Fruit fly (Drosophila melanogaster) whole organism, embryonic: Measurements from ENCODE around the gene CG31817.

ENCODE experiments used
- Antp ChIP-seq: fragments of 200-800 bp; sonication (Bioruptor generic); optimal IDR thresholded peaks from 3 replicates; lab custom pipeline; 2016; ENCODE audit warnings: missing biosample characterization, missing genetic modification characterization
- Asciz ChIP-seq: fragments of 200-800 bp; sonication (Bioruptor generic); optimal IDR thresholded peaks from 2 replicates; lab custom pipeline; 2017; ENCODE audit warnings: missing biosample characterization, mild to moderate bottlenecking, missing genetic modification characterization, missing genetic modification reagents
- BtbVII ChIP-seq: fragments of 200-800 bp; sonication (Bioruptor generic); optimal IDR thresholded peaks from 3 replicates; lab custom pipeline; 2017; ENCODE audit warnings: missing biosample characterization, mild to moderate bottlenecking, missing genetic modification characterization
- CG11247 ChIP-seq: fragments of 200-800 bp; sonication (Bioruptor generic); IDR thresholded peaks from 2 replicates; pipeline ENCODE4 v1.3.6; 2022; ENCODE audit warnings: missing biosample characterization, missing genetic modification characterization
- CG15011 ChIP-seq: fragments of 200-800 bp; sonication (Bioruptor generic); optimal IDR thresholded peaks from 3 replicates; lab custom pipeline; 2018; ENCODE audit warnings: missing biosample characterization, mild to moderate bottlenecking, missing genetic modification characterization
- CG16815 ChIP-seq: fragments of 200-800 bp; sonication (Bioruptor generic); optimal IDR thresholded peaks from 3 replicates; lab custom pipeline; 2017; ENCODE audit warnings: missing biosample characterization, mild to moderate bottlenecking, missing genetic modification characterization
- CG17328 ChIP-seq: fragments of 200-800 bp; sonication (Bioruptor generic); IDR thresholded peaks from 2 replicates; pipeline ENCODE4 v1.3.6; 2022; ENCODE audit warnings: missing biosample characterization, missing genetic modification characterization
- CG17361 ChIP-seq: fragments of 200-800 bp; sonication (Bioruptor generic); IDR thresholded peaks from 3 replicates; pipeline ENCODE4 v1.3.6; 2022; ENCODE audit warnings: missing biosample characterization, missing genetic modification characterization
- CG18476 ChIP-seq: fragments of 200-800 bp; sonication (Bioruptor generic); optimal IDR thresholded peaks from 2 replicates; lab custom pipeline; 2016; ENCODE audit warnings: missing biosample characterization, mild to moderate bottlenecking, missing genetic modification characterization
- CG18599 ChIP-seq: fragments of 200-800 bp; sonication (Bioruptor generic); optimal IDR thresholded peaks from 3 replicates; lab custom pipeline; 2017; ENCODE audit warnings: missing biosample characterization, missing genetic modification characterization, mild to moderate bottlenecking, moderate library complexity, missing genetic modification reagents
- CG18764 ChIP-seq: fragments of 200-800 bp; sonication (Bioruptor generic); optimal IDR thresholded peaks from 3 replicates; lab custom pipeline; 2016; ENCODE audit warnings: missing biosample characterization, missing genetic modification characterization
- CG2678 ChIP-seq: fragments of 200-800 bp; sonication (Bioruptor generic); optimal IDR thresholded peaks from 3 replicates; lab custom pipeline; 2019; ENCODE audit warnings: missing biosample characterization, mild to moderate bottlenecking, missing genetic modification characterization, moderate library complexity
- CG4854 ChIP-seq: fragments of 200-800 bp; sonication (Bioruptor generic); optimal IDR thresholded peaks from 2 replicates; lab custom pipeline; 2016; ENCODE audit warnings: missing biosample characterization, missing genetic modification characterization, inconsistent platforms
- CG6254 ChIP-seq: fragments of 200-800 bp; sonication (Bioruptor generic); optimal IDR thresholded peaks from 3 replicates; lab custom pipeline; 2017; ENCODE audit warnings: mild to moderate bottlenecking, missing biosample characterization, missing genetic modification reagents, missing genetic modification characterization
- CG7372 ChIP-seq: fragments of 200-800 bp; sonication (Bioruptor generic); IDR thresholded peaks from 2 replicates; pipeline ENCODE4 v1.3.6; 2022; ENCODE audit warnings: missing biosample characterization, missing genetic modification characterization
- CG9817 ChIP-seq: fragments of 200-800 bp; sonication (Bioruptor generic); optimal IDR thresholded peaks from 2 replicates; lab custom pipeline; 2018; ENCODE audit warnings: missing biosample characterization, mild to moderate bottlenecking, missing genetic modification characterization, moderate library complexity
- CHES-1-like ChIP-seq: fragments of 200-800 bp; sonication (Bioruptor generic); optimal IDR thresholded peaks from 2 replicates; lab custom pipeline; 2016; ENCODE audit warnings: missing biosample characterization, missing genetic modification characterization
- Camta ChIP-seq: fragments of 200-800 bp; sonication (Bioruptor generic); optimal IDR thresholded peaks from 2 replicates; lab custom pipeline; 2016; ENCODE audit warnings: missing biosample characterization, missing genetic modification characterization
- Dp ChIP-seq: fragments of 200-800 bp; sonication (Bioruptor generic); optimal IDR thresholded peaks from 2 replicates; lab custom pipeline; 2018; ENCODE audit warnings: missing biosample characterization, mild to moderate bottlenecking, missing genetic modification characterization, moderate library complexity
- Drgx ChIP-seq: fragments of 200-800 bp; sonication (Bioruptor generic); IDR thresholded peaks from 2 replicates; pipeline ENCODE4 v1.3.6; 2022; ENCODE audit warnings: missing biosample characterization, missing genetic modification characterization
- E2f1 ChIP-seq: fragments of 200-800 bp; sonication (Bioruptor generic); IDR thresholded peaks from 2 replicates; pipeline ENCODE4 v1.3.6; 2022; ENCODE audit warnings: missing biosample characterization, missing genetic modification characterization
- H2.0 ChIP-seq: fragments of 200-800 bp; sonication (Bioruptor generic); IDR thresholded peaks from 2 replicates; pipeline ENCODE4 v1.3.6; 2022; ENCODE audit warnings: missing biosample characterization, missing genetic modification characterization
- MBD-R2 ChIP-seq: fragments of 200-800 bp; sonication (Bioruptor generic); IDR thresholded peaks from 2 replicates; pipeline ENCODE4 v1.3.6; 2022; ENCODE audit warnings: missing biosample characterization, missing genetic modification characterization
- NC2β ChIP-seq: fragments of 200-800 bp; sonication (Bioruptor generic); optimal IDR thresholded peaks from 2 replicates; lab custom pipeline; 2016; ENCODE audit warnings: missing biosample characterization, missing genetic modification characterization
- Ptx1 ChIP-seq: fragments of 200-800 bp; sonication (Bioruptor generic); IDR thresholded peaks from 2 replicates; pipeline ENCODE4 v1.3.6; 2022; ENCODE audit warnings: missing biosample characterization, missing genetic modification characterization
- Scr ChIP-seq: fragments of 200-800 bp; sonication (Bioruptor generic); IDR thresholded peaks from 2 replicates; pipeline ENCODE4 v1.3.6; 2022; ENCODE audit warnings: missing biosample characterization, missing genetic modification characterization; ENCODE audit not compliant: partially characterized antibody
- Spps ChIP-seq: fragments of 200-800 bp; sonication (Bioruptor generic); optimal IDR thresholded peaks from 2 replicates; lab custom pipeline; 2018; ENCODE audit warnings: missing biosample characterization, mild to moderate bottlenecking, missing genetic modification characterization
- Xbp1 ChIP-seq: fragments of 200-800 bp; sonication (Bioruptor generic); optimal IDR thresholded peaks from 3 replicates; lab custom pipeline; 2016; ENCODE audit warnings: missing biosample characterization, mild to moderate bottlenecking, missing genetic modification characterization
- ab ChIP-seq: fragments of 200-800 bp; sonication (Bioruptor generic); optimal IDR thresholded peaks from 2 replicates; lab custom pipeline; 2016; ENCODE audit warnings: missing biosample characterization, missing genetic modification characterization
- abd-A ChIP-seq: fragments of 200-800 bp; sonication (Bioruptor generic); optimal IDR thresholded peaks from 3 replicates; lab custom pipeline; 2019; ENCODE audit warnings: missing biosample characterization, mild to moderate bottlenecking, missing genetic modification characterization, moderate library complexity
- bbx ChIP-seq: fragments of 200-800 bp; sonication (Bioruptor generic); IDR thresholded peaks from 2 replicates; pipeline ENCODE4 v1.3.6; 2022; ENCODE audit warnings: missing biosample characterization, missing genetic modification characterization; ENCODE audit not compliant: partially characterized antibody
- dimm ChIP-seq: fragments of 200-800 bp; sonication (Bioruptor generic); IDR thresholded peaks from 2 replicates; pipeline ENCODE4 v1.3.6; 2022; ENCODE audit warnings: missing biosample characterization, missing genetic modification characterization
- eve ChIP-seq, 2 experiments: fragments of >200 bp; optimal IDR thresholded peaks; 2 replicates each; lab custom pipeline; 2017; ENCODE audit warnings: missing biosample characterization in 2 of 2, missing genetic modification characterization in 2 of 2
- ind ChIP-seq: fragments of 200-800 bp; sonication (Bioruptor generic); optimal IDR thresholded peaks from 3 replicates; lab custom pipeline; 2016; ENCODE audit warnings: missing biosample characterization, missing genetic modification characterization
- klu ChIP-seq: fragments of 200-800 bp; sonication (Bioruptor generic); IDR thresholded peaks from 2 replicates; pipeline ENCODE4 v1.3.6; 2022; ENCODE audit warnings: missing biosample characterization, missing genetic modification characterization
- kni ChIP-seq: fragments of 200-800 bp; sonication (Bioruptor generic); optimal IDR thresholded peaks from 3 replicates; lab custom pipeline; 2017; ENCODE audit warnings: mild to moderate bottlenecking, missing biosample characterization, missing genetic modification reagents, missing genetic modification characterization
- knrl ChIP-seq: fragments of 200-800 bp; sonication (Bioruptor generic); IDR thresholded peaks from 3 replicates; pipeline ENCODE4 v1.3.6; 2022; ENCODE audit warnings: missing biosample characterization, missing genetic modification characterization; ENCODE audit not compliant: partially characterized antibody
- lov ChIP-seq, 2 experiments: fragments of 200-800 bp in 1 of 2; fragments of >200 bp in 1 of 2; sonication (Bioruptor generic) in 1 of 2; IDR thresholded peaks in 1 of 2; optimal IDR thresholded peaks in 1 of 2; 2 replicates in 1 of 2; 3 replicates in 1 of 2; pipeline versions ENCODE4 v1.3.6 to Lab custom; 2017 to 2022; ENCODE audit warnings: missing biosample characterization in 1 of 2, missing genetic modification characterization in 1 of 2
- nerfin-2 ChIP-seq: fragments of 200-800 bp; sonication (Bioruptor generic); IDR thresholded peaks from 2 replicates; pipeline ENCODE4 v1.3.6; 2022; ENCODE audit warnings: missing biosample characterization, missing genetic modification characterization; ENCODE audit not compliant: partially characterized antibody
- nmo ChIP-seq: fragments of 200-800 bp; sonication (Bioruptor generic); optimal IDR thresholded peaks from 2 replicates; lab custom pipeline; 2018; ENCODE audit warnings: missing biosample characterization, mild to moderate bottlenecking, missing genetic modification characterization, moderate library complexity
- otp ChIP-seq: fragments of 200-800 bp; sonication (Bioruptor generic); IDR thresholded peaks from 3 replicates; pipeline ENCODE4, ENCODE4 v1.3.6; 2022; ENCODE audit warnings: missing biosample characterization, missing genetic modification characterization
- sc ChIP-seq, 3 experiments: fragments of >200 bp in 2 of 3; fragments of 200-800 bp in 1 of 3; sonication (Bioruptor generic) in 1 of 3; optimal IDR thresholded peaks; 2 replicates in 2 of 3; 3 replicates in 1 of 3; lab custom pipeline; 2017; ENCODE audit warnings: mild to moderate bottlenecking in 1 of 3, missing biosample characterization in 1 of 3, missing genetic modification characterization in 1 of 3, missing genetic modification reagents in 1 of 3
- ssp ChIP-seq: fragments of 200-800 bp; sonication (Bioruptor generic); IDR thresholded peaks from 2 replicates; pipeline ENCODE4 v1.3.6; 2022; ENCODE audit warnings: missing biosample characterization, missing genetic modification characterization
- stc ChIP-seq: fragments of 200-800 bp; sonication (Bioruptor generic); IDR thresholded peaks from 2 replicates; pipeline ENCODE4 v1.3.6; 2022; ENCODE audit warnings: missing biosample characterization, missing genetic modification characterization
- unpg ChIP-seq: fragments of 200-800 bp; sonication (Bioruptor generic); optimal IDR thresholded peaks from 3 replicates; lab custom pipeline; 2018; ENCODE audit warnings: missing biosample characterization, mild to moderate bottlenecking, missing genetic modification characterization, moderate library complexity
- vnd ChIP-seq: fragments of 200-800 bp; sonication (Bioruptor generic); IDR thresholded peaks from 3 replicates; pipeline ENCODE4 v1.3.6; 2022; ENCODE audit warnings: missing biosample characterization, missing genetic modification characterization; ENCODE audit not compliant: partially characterized antibody
- wdn ChIP-seq: fragments of 200-800 bp; sonication (Bioruptor generic); IDR thresholded peaks from 2 replicates; pipeline ENCODE4 v1.3.6; 2022; ENCODE audit warnings: missing biosample characterization, missing genetic modification characterization
- zen ChIP-seq: fragments of 200-800 bp; sonication (Bioruptor generic); optimal IDR thresholded peaks from 3 replicates; lab custom pipeline; 2018; ENCODE audit warnings: missing biosample characterization, mild to moderate bottlenecking, missing genetic modification characterization, moderate library complexity

CG31817 gene

DNA sequence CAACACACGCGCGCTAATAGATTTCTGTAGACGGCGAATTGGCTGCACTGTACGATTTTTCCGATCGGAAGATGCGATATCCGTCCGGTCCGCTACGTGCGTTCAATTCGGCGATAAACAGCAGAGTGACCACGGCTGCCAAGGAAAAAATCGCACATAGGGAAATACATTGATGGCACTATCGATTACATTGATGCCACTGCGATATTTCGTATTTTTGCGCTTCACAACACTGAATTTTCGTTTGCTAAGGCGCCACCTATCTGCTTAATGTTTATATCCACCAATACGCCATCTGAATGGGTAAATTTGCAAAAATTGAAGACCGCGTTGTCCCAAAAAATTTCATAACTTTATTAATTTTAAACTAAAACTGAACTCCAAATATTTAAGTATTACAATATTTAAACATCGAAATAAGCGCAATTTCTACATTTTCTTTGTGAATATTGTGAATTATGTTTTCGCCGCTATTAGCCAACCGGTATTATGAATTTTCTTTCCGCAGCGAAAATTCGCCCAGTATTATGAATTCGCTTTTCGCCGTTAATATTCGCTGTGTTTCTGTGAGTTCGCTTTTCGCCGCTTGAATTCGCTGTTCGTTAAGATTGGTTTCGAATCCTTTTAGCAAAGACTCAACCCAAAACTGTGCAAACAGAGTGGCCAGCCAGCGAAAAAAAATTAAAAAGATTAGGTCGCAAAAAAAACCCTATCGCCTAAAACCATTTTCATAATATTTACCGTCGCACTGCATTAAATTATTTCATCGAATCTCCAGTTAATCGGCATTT, 49.9 kb downstream of the CG31817 start, which contains the start of the genes crp and pkaap (continued):
- TF ChIP-seq knrl (GFP tag; lab: Robert Waterston, UW) (no peak), CG7372 (no peak), Camta (peak; percentile 84), klu (GFP tag; lab: Robert Waterston, UW) (no peak), nmo (GFP tag; lab: Kevin White, UChicago) (peak; percentile 27), CG18599 (peak; percentile 78), CG18764 (GFP tag; lab: Kevin White, UChicago) (peak; percentile 81), Asciz (peak; percentile 66), Scr (no peak), bbx (GFP tag; lab: Robert Waterston, UW) (no peak), ab (GFP tag; lab: Kevin White, UChicago) (peak; percentile 56), unpg (GFP tag; lab: Kevin White, UChicago) (peak; percentile 74), lov (optimal IDR thresholded peaks at IDR 0.05; lab: Kevin White, UChicago) (no peak), lov (GFP tag; IDR thresholded peaks at IDR 0.05; lab: Robert Waterston, UW) (no peak), CG18476 (GFP tag; lab: Kevin White, UChicago) (peak; percentile 27), wdn (GFP tag; lab: Robert Waterston, UW) (no peak), kni (GFP tag; lab: Kevin White, UChicago) (no peak), H2.0 (GFP tag; lab: Robert Waterston, UW) (no peak), CG11247 (GFP tag; lab: Robert Waterston, UW) (no peak), Xbp1 (GFP tag; lab: Kevin White, UChicago) (peak; percentile 87), vnd (GFP tag; lab: Robert Waterston, UW) (no peak), CG6254 (peak; percentile 42), Antp (GFP tag; lab: Kevin White, UChicago) (peak; percentile 94), Drgx (GFP tag; lab: Robert Waterston, UW) (no peak), CHES-1-like (GFP tag; lab: Kevin White, UChicago) (peak; percentile 91), BtbVII (GFP tag; lab: Kevin White, UChicago) (peak; percentile 70), otp (GFP tag; lab: Robert Waterston, UW) (no peak), CG15011 (GFP tag; lab: Kevin White, UChicago) (no peak), MBD-R2 (GFP tag; lab: Robert Waterston, UW) (no peak), Ptx1 (GFP tag; lab: Robert Waterston, UW) (no peak), stc (GFP tag; lab: Robert Waterston, UW) (no peak), CG2678 (tag; lab: Kevin White, UChicago) (no peak), ind (peak; percentile 83), E2f1 (GFP tag; lab: Robert Waterston, UW) (no peak), NC2β (peak; percentile 86), nerfin-2 (no peak), eve (GFP tag; optimal IDR thresholded peaks at IDR 0.05; lab: Kevin White, UChicago) (no peak), dimm (GFP tag; lab: Robert Waterston, UW) (no peak), Dp (GFP tag; lab: Kevin White, UChicago) (peak; percentile 90), zen (peak; percentile 56), CG4854 (GFP tag; lab: Kevin White, UChicago) (peak; percentile 86), CG16815 (peak; percentile 52), sc (optimal IDR thresholded peaks at IDR 0.05; lab: Kevin White, UChicago) (no peak), sc (GFP tag; optimal IDR thresholded peaks at IDR 0.05; lab: Kevin White, UChicago) (peak; percentile 45), abd-A (tag; lab: Kevin White, UChicago) (peak; percentile 65), Spps (tag; lab: Kevin White, UChicago) (peak; percentile 12), CG9817 (tag; lab: Kevin White, UChicago) (peak; percentile 70), CG17361 (GFP tag; lab: Robert Waterston, UW) (no peak), CG17328 (GFP tag; lab: Robert Waterston, UW) (no peak), ssp (no peak)
